Worm (Caenorhabditis elegans): ENCODE results near the gene F18E9.3.

F18E9.3 gene

DNA sequence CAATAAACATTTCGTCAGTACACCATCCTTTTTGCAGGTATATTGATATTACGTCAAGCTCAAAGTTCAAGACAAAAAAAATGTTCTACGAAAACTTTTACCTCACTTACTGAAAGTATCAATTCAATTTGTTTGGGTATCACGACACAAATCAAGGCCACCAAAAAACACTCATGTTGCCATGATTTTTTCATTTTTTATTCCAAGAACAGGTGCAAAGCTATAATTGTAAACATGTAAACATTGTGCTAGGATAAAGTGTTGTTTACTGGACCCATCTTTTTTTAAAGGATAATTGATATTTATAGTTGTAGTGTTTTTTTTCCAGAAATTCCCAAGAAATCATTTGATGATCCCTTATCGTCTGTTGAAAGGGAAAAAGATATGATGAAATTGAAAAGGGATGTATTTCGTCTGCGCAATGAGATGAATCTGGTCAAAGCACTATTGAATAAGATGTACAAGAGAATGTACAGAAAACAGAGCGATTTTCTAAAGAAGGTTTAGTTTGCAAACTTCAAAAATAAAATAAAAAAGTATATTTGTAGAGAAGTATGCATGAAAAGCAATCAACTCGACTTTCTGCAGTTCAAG, 3.1 kb upstream of the F18E9.3 start (continued):
- TF ChIP-seq tbx-2 (tag; optimal IDR thresholded peaks at IDR 0.05): no peak
- TF ChIP-seq sup-37 (GFP tag; optimal IDR thresholded peaks at IDR 0.05): no peak
- no peak for TF ChIP-seq mdl-1 (tag; optimal IDR thresholded peaks at IDR 0.05)
- TF ChIP-seq nhr-47 (tag; optimal IDR thresholded peaks at IDR 0.05): peak; percentile 33
- TF ChIP-seq hlh-17 (GFP tag; optimal IDR thresholded peaks at IDR 0.05; ENCODE audit: borderline replicate concordance): no peak
- no peak for TF ChIP-seq ztf-4 (tag; optimal IDR thresholded peaks at IDR 0.05)
- TF ChIP-seq nhr-85 (tag): peak; percentile 55
- no peak for TF ChIP-seq ceh-63 (GFP tag; optimal IDR thresholded peaks at IDR 0.05)

DNA sequence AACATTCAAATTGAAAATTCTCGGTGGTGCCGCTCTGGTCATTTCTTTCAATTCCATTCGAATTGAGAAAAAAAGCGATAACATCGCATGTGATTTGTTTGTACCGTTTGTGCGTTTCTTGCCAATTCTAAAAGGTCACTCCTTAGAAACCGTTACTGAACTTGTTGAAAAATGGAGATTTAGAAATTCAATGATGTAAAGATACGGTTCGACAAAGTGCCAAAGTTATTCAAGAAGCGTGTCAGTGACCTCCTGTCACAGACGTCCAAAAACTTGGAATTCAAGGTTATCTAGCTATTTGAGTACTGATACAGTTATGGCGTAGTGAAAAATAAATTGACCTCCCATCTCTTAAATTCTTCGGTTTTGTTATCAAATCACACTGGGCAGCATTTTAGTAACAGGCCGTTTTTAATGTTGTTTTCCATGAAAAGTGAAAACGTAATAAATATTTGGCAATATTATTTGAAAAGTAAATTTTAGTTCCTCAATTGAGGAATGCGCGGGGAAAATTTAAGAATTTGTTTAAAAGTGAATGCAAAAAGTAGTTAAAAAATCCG, 1.0 kb upstream of the F18E9.3 start:
- TF ChIP-seq ceh-82 (tag; optimal IDR thresholded peaks at IDR 0.05) (no peak), C16A3.4 (tag; optimal IDR thresholded peaks at IDR 0.05) (no peak), pax-3 (tag; optimal IDR thresholded peaks at IDR 0.05) (no peak), fkh-10 (GFP tag; optimal IDR thresholded peaks at IDR 0.05) (no peak), nhr-20 (tag; optimal IDR thresholded peaks at IDR 0.05) (peak; percentile 21), jun-1 (tag; optimal IDR thresholded peaks at IDR 0.05) (no peak), isw-1 (GFP tag; IDR thresholded peaks at IDR 0.05) (no peak), hlh-17 (GFP tag; optimal IDR thresholded peaks at IDR 0.05; ENCODE audit: borderline replicate concordance) (no peak), fkh-4 (tag; optimal IDR thresholded peaks at IDR 0.05; ENCODE audit: borderline replicate concordance) (no peak), nhr-19 (GFP tag; conservative IDR thresholded peaks at IDR 0.05) (0 out of 2 replicates have a peak, but pooled peaks have one; percentile 2), lin-14 (GFP tag; optimal IDR thresholded peaks at IDR 0.05) (peak; percentile 62), unc-62 (GFP tag; optimal IDR thresholded peaks at IDR 0.05) (no peak), alr-1 (tag; optimal IDR thresholded peaks at IDR 0.05; ENCODE audit: borderline replicate concordance) (no peak), tbx-2 (tag; optimal IDR thresholded peaks at IDR 0.05) (no peak), swsn-7 (tag; optimal IDR thresholded peaks at IDR 0.05) (no peak), ceh-90 (tag; optimal IDR thresholded peaks at IDR 0.05) (no peak), efl-3 (GFP tag; optimal IDR thresholded peaks at IDR 0.05) (no peak), nhr-237 (tag; optimal IDR thresholded peaks at IDR 0.05) (no peak), pqm-1 (tag; optimal IDR thresholded peaks at IDR 0.05) (no peak), mep-1 (tag; optimal IDR thresholded peaks at IDR 0.05) (peak; percentile 36), lir-3 (tag; optimal IDR thresholded peaks at IDR 0.05; ENCODE audit: poor library complexity) (no peak), rnt-1 (tag; optimal IDR thresholded peaks at IDR 0.05) (peak; percentile 13), nhr-71 (tag; optimal IDR thresholded peaks at IDR 0.05) (peak; percentile 13), C04F5.9 (tag; optimal IDR thresholded peaks at IDR 0.05) (no peak), sup-37 (GFP tag; optimal IDR thresholded peaks at IDR 0.05) (no peak), elt-3 (tag; optimal IDR thresholded peaks at IDR 0.05) (peak in 1 of 6 experiments; percentile 19), mab-9 (GFP tag; IDR thresholded peaks at IDR 0.05) (no peak), nhr-76 (tag; optimal IDR thresholded peaks at IDR 0.05) (no peak), nhr-12 (tag; optimal IDR thresholded peaks at IDR 0.05) (no peak), blmp-1 (tag; optimal IDR thresholded peaks at IDR 0.05) (no peak), unc-86 (tag; optimal IDR thresholded peaks at IDR 0.05) (no peak), vab-15 (tag; optimal IDR thresholded peaks at IDR 0.05) (no peak), ceh-8 (GFP tag; optimal IDR thresholded peaks at IDR 0.05) (no peak), sptf-1 (tag; optimal IDR thresholded peaks at IDR 0.05) (no peak), ztf-4 (tag; optimal IDR thresholded peaks at IDR 0.05) (no peak), nhr-85 (tag) (peak; percentile 90), nhr-11 (tag; optimal IDR thresholded peaks at IDR 0.05) (no peak), unc-130 (tag; optimal IDR thresholded peaks at IDR 0.05) (no peak), ama-1 (optimal IDR thresholded peaks at IDR 0.05) (no peak), snu-23 (GFP tag; optimal IDR thresholded peaks at IDR 0.05) (peak; percentile 32), mdl-1 (tag; optimal IDR thresholded peaks at IDR 0.05) (no peak), dsc-1 (tag; optimal IDR thresholded peaks at IDR 0.05) (no peak), nhr-90 (tag; optimal IDR thresholded peaks at IDR 0.05; ENCODE audit: poor library complexity) (no peak)
